Fruit fly (Drosophila melanogaster) whole organism: ENCODE measurements around the gene qm.

Experiments
- CG8478 ChIP-seq: fragments of >200 bp; optimal IDR thresholded peaks from 2 replicates; lab custom pipeline; 2018; ENCODE audit warnings: inconsistent platforms
- Dll ChIP-seq: fragments of >200 bp; optimal IDR thresholded peaks from 2 replicates; lab custom pipeline; 2017
- EcR ChIP-seq, 2 experiments: fragments of >200 bp; optimal IDR thresholded peaks; 2 replicates each; lab custom pipeline; 2017; ENCODE audit warnings: missing biosample characterization in 2 of 2, missing genetic modification characterization in 2 of 2, missing genetic modification reagents in 2 of 2
- pan ChIP-seq: fragments of >200 bp; optimal IDR thresholded peaks from 2 replicates; lab custom pipeline; 2017
- psq ChIP-seq: fragments of >200 bp; optimal IDR thresholded peaks from 2 replicates; lab custom pipeline; 2017
- usp ChIP-seq: fragments of >200 bp; optimal IDR thresholded peaks from 2 replicates; lab custom pipeline; 2017; ENCODE audit warnings: missing biosample characterization, missing genetic modification characterization, mixed read lengths

qm gene

dm6 chr3L:7339216-7339742 is 8.8 kb upstream of the qm start, which contains the start of the genes lark and eco:
lark (plus strand) TSS chr3L:7339266.
eco (minus strand) TSS chr3L:7339340.
- TF ChIP-seq EcR (GFP tag; optimal IDR thresholded peaks at IDR 0.05; lab: Kevin White, UChicago): no peak
- TF ChIP-seq usp (GFP tag; lab: Kevin White, UChicago): no peak
- no peak for TF ChIP-seq CG8478
- no peak for TF ChIP-seq Dll (lab: Kevin White, UChicago)
- TF ChIP-seq psq: no peak
- TF ChIP-seq pan (lab: Kevin White, UChicago): no peak

- TF ChIP-seq Dll (lab: Kevin White, UChicago): no peak
- no peak for TF ChIP-seq usp (GFP tag; lab: Kevin White, UChicago)
- TF ChIP-seq CG8478: no peak
- TF ChIP-seq EcR (GFP tag; optimal IDR thresholded peaks at IDR 0.05; lab: Kevin White, UChicago): no peak
- TF ChIP-seq pan (lab: Kevin White, UChicago): no peak
- no peak for TF ChIP-seq psq
Measured at dm6 chr3L:7344001-7344400, 4.1 kb upstream of the qm start.

- peak; percentile 12 for TF ChIP-seq Dll (lab: Kevin White, UChicago)
- no peak for TF ChIP-seq usp (GFP tag; lab: Kevin White, UChicago)
Measured at dm6 chr3L:7344965-7345427, 3.1 kb upstream of the qm start, which contains the start of gene Cln7. Cln7 (minus strand) TSS chr3L:7345183.

dm6 chr3L:7346951-7347350 is 1.2 kb upstream of the qm start, which contains the start of gene CG14834:
CG14834 (minus strand) TSS chr3L:7347123.
- TF ChIP-seq usp (GFP tag; lab: Kevin White, UChicago) (no peak), EcR (GFP tag; optimal IDR thresholded peaks at IDR 0.05; lab: Kevin White, UChicago) (no peak), pan (lab: Kevin White, UChicago) (no peak), psq (no peak), CG8478 (no peak), Dll (lab: Kevin White, UChicago) (no peak)

- TF ChIP-seq Dll (lab: Kevin White, UChicago): no peak
- TF ChIP-seq EcR (GFP tag; optimal IDR thresholded peaks at IDR 0.05; lab: Kevin White, UChicago): no peak
- TF ChIP-seq pan (lab: Kevin White, UChicago): no peak
- TF ChIP-seq psq: no peak
- no peak for TF ChIP-seq usp (GFP tag; lab: Kevin White, UChicago)
- TF ChIP-seq CG8478: no peak
Measured at dm6 chr3L:7349311-7349710, 1.2 kb downstream of the qm start.

- no peak for TF ChIP-seq EcR (GFP tag; optimal IDR thresholded peaks at IDR 0.05; lab: Kevin White, UChicago)
Measured at dm6 chr3L:7356386-7357117, 8.4 kb downstream of the qm start, which contains the start of gene CTCF. CTCF (minus strand) TSS chr3L:7356713.

dm6 chr3L:7359827-7360323 is 11.8 kb downstream of the qm start, which contains the start of gene pst:
pst (minus strand) TSS chr3L:7360263.
- TF ChIP-seq psq: no peak

- TF ChIP-seq CG8478: no peak
- TF ChIP-seq usp (GFP tag; lab: Kevin White, UChicago): no peak
Measured at dm6 chr3L:7360324-7360852, 12.3 kb downstream of the qm start, which contains the start of gene Sec63. Sec63 (plus strand) TSS chr3L:7360561.

- TF ChIP-seq usp (GFP tag; lab: Kevin White, UChicago) (no peak), EcR (GFP tag; optimal IDR thresholded peaks at IDR 0.05; lab: Kevin White, UChicago) (no peak), psq (no peak), pan (lab: Kevin White, UChicago) (no peak), Dll (lab: Kevin White, UChicago) (no peak), CG8478 (no peak)
Measured at dm6 chr3L:7361095-7361522, 13.0 kb downstream of the qm start.

dm6 chr3L:7364717-7365278 is 16.7 kb downstream of the qm start:
- TF ChIP-seq CG8478: no peak
- TF ChIP-seq Dll (lab: Kevin White, UChicago): no peak
- no peak for TF ChIP-seq pan (lab: Kevin White, UChicago)

- TF ChIP-seq usp (GFP tag; lab: Kevin White, UChicago) (no peak), CG8478 (no peak), EcR (GFP tag; optimal IDR thresholded peaks at IDR 0.05; lab: Kevin White, UChicago) (no peak), Dll (lab: Kevin White, UChicago) (no peak), psq (no peak), pan (lab: Kevin White, UChicago) (no peak)
Measured at dm6 chr3L:7367798-7368678, 19.9 kb downstream of the qm start.

- TF ChIP-seq CG8478 (no peak), pan (lab: Kevin White, UChicago) (no peak)
Measured at dm6 chr3L:7368934-7369333, 20.8 kb downstream of the qm start, which contains the start of gene Sh3beta. Sh3beta (minus strand) TSS chr3L:7369260.
